Worm (Caenorhabditis elegans) whole organism, mixed stage, embryonic: ENCODE data around the gene irld-14.
"Not testable (repeated sequence)": the region's sequence is repeated elsewhere in the genome, so short reads cannot be mapped to it uniquely, and the experiment has no call there.

Source experiments
- bed-3 ChIP-seq: fragments of 200-800 bp; sonication (Bioruptor generic); optimal IDR thresholded peaks from 3 replicates; lab custom pipeline; 2018; ENCODE audit warnings: mild to moderate bottlenecking, missing genetic modification characterization, moderate library complexity, missing compliant biosample characterization
- ceh-39 ChIP-seq: fragments of 150-350 bp; optimal IDR thresholded peaks from 2 replicates; lab custom pipeline; 2014; ENCODE audit warnings: missing biosample characterization, missing genetic modification characterization
- ham-2 ChIP-seq: fragments of 200-800 bp; sonication (Bioruptor generic); optimal IDR thresholded peaks from 2 replicates; lab custom pipeline; 2018; ENCODE audit warnings: mild to moderate bottlenecking, missing genetic modification characterization, missing compliant biosample characterization
- mep-1 ChIP-seq: fragments of 150-350 bp; optimal IDR thresholded peaks from 2 replicates; lab custom pipeline; 2017; ENCODE audit warnings: missing biosample characterization, missing genetic modification reagents, missing genetic modification characterization, inconsistent platforms
- nhr-76 ChIP-seq: sonication (generic microtip); optimal IDR thresholded peaks from 2 replicates; lab custom pipeline; 2017; ENCODE audit warnings: missing biosample characterization, missing genetic modification characterization
- unc-120 ChIP-seq: sonication (generic microtip); optimal IDR thresholded peaks from 2 replicates; lab custom pipeline; 2017; ENCODE audit warnings: missing genetic modification characterization, missing compliant biosample characterization; ENCODE audit not compliant: poor library complexity, severe bottlenecking

The irld-14 gene

ce11 chrV:15031373-15031772 is 35.0 kb downstream of the irld-14 start, which contains the start of gene cng-1:
cng-1 (minus strand) TSS chrV:15031473.
- TF ChIP-seq ham-2 (GFP tag; lab: Kevin White, UChicago); nhr-76 (tag; lab: Kevin White, UChicago); unc-120 (tag; lab: Kevin White, UChicago): not testable (repeated sequence)
- TF ChIP-seq, all 35 proteins: peak for 0; not testable (repeated sequence) for 35

ce11 chrV:15036769-15037168 is 40.4 kb downstream of the irld-14 start, which contains the start of gene melo-3:
melo-3 (minus strand) TSS chrV:15036869.
- TF ChIP-seq ceh-39 (tag; lab: Kevin White, UChicago); bed-3; mep-1: not testable (repeated sequence)
- TF ChIP-seq, all 35 proteins: peak for 0; not testable (repeated sequence) for 35
